Worm (Caenorhabditis elegans) whole organism, L1 larva: ENCODE measurements around the gene F35G2.5.

Experiments used
- C16A3.4 ChIP-seq: fragments of 150-350 bp; optimal IDR thresholded peaks from 2 replicates; lab custom pipeline; 2014; ENCODE audit warnings: missing biosample characterization, missing genetic modification characterization
- C34B4.2 ChIP-seq: sonication (generic microtip); optimal IDR thresholded peaks from 2 replicates; lab custom pipeline; 2017; ENCODE audit warnings: mild to moderate bottlenecking, missing genetic modification characterization, missing compliant biosample characterization
- aha-1 ChIP-seq: fragments of 150-350 bp; optimal IDR thresholded peaks from 2 replicates; lab custom pipeline; 2014; ENCODE audit warnings: missing biosample characterization, missing genetic modification characterization
- alr-1 ChIP-seq: fragments of 200-800 bp; sonication (Bioruptor generic); optimal IDR thresholded peaks from 2 replicates; lab custom pipeline; 2018; ENCODE audit warnings: borderline replicate concordance, mild to moderate bottlenecking, missing genetic modification characterization, missing compliant biosample characterization
- ceh-63 ChIP-seq: fragments of 200-800 bp; sonication (Bioruptor generic); optimal IDR thresholded peaks from 2 replicates; lab custom pipeline; 2018; ENCODE audit warnings: mild to moderate bottlenecking, missing genetic modification characterization, missing compliant biosample characterization
- ceh-82 ChIP-seq, 3 experiments: fragments of 150-350 bp in 1 of 3; sonication (generic microtip) in 2 of 3; optimal IDR thresholded peaks; 2 replicates each; lab custom pipeline; 2014 to 2017; ENCODE audit warnings: missing biosample characterization in 3 of 3, missing genetic modification characterization in 3 of 3
- ceh-88 ChIP-seq: fragments of 200-800 bp; sonication (Bioruptor generic); IDR thresholded peaks from 2 replicates; pipeline ENCODE4 v1.3.6; 2022; ENCODE audit warnings: missing genetic modification characterization, missing compliant biosample characterization
- ceh-90 ChIP-seq: sonication (generic microtip); optimal IDR thresholded peaks from 2 replicates; lab custom pipeline; 2016; ENCODE audit warnings: missing genetic modification characterization, missing compliant biosample characterization
- ces-1 ChIP-seq: fragments of 150-350 bp; optimal IDR thresholded peaks from 2 replicates; lab custom pipeline; 2014; ENCODE audit warnings: missing biosample characterization, missing genetic modification reagents, missing genetic modification characterization
- dsc-1 ChIP-seq: sonication (generic microtip); optimal IDR thresholded peaks from 2 replicates; lab custom pipeline; 2016; ENCODE audit warnings: mild to moderate bottlenecking, missing genetic modification characterization, missing compliant biosample characterization
- efl-1 ChIP-seq, 4 experiments: fragments of 150-350 bp; optimal IDR thresholded peaks in 3 of 4; peaks in 1 of 4; 1 replicate in 1 of 4; 2 replicates in 3 of 4; lab custom pipeline; 2014; ENCODE audit warnings: missing biosample characterization in 2 of 4, missing genetic modification characterization in 2 of 4, missing genetic modification reagents in 2 of 4
- egl-13 ChIP-seq: sonication (generic microtip); optimal IDR thresholded peaks from 2 replicates; lab custom pipeline; 2016; ENCODE audit warnings: missing genotype, missing genetic modification reagents, missing genetic modification characterization, missing compliant biosample characterization
- egl-27 ChIP-seq, 2 experiments: fragments of 150-350 bp in 1 of 2; sonication (generic microtip); optimal IDR thresholded peaks; 3 replicates each; lab custom pipeline; 2017 to 2018; ENCODE audit warnings: missing biosample characterization in 2 of 2, missing genetic modification characterization in 2 of 2, missing genetic modification reagents in 2 of 2
- elt-2 ChIP-seq: sonication (generic microtip); optimal IDR thresholded peaks from 2 replicates; lab custom pipeline; 2016; ENCODE audit warnings: missing genetic modification characterization, mild to moderate bottlenecking, inconsistent platforms, missing compliant biosample characterization, missing genetic modification reagents
- fkh-10 ChIP-seq: sonication (generic microtip); optimal IDR thresholded peaks from 2 replicates; lab custom pipeline; 2017; ENCODE audit warnings: missing biosample characterization, missing genetic modification reagents, missing genetic modification characterization
- fkh-4 ChIP-seq: sonication (generic microtip); optimal IDR thresholded peaks from 2 replicates; lab custom pipeline; 2016; ENCODE audit warnings: missing compliant biosample characterization, missing genetic modification characterization, borderline replicate concordance
- fos-1 ChIP-seq: fragments of 150-350 bp; optimal IDR thresholded peaks from 2 replicates; lab custom pipeline; 2014; ENCODE audit warnings: missing biosample characterization, missing genetic modification characterization
- grh-1 ChIP-seq: fragments of 200-800 bp; sonication (Bioruptor generic); IDR thresholded peaks from 2 replicates; pipeline ENCODE4 v1.3.6; 2022; ENCODE audit warnings: missing genetic modification reagents, missing genetic modification characterization, missing compliant biosample characterization
- hlh-17 ChIP-seq: fragments of 200-800 bp; sonication (Bioruptor generic); optimal IDR thresholded peaks from 2 replicates; lab custom pipeline; 2018; ENCODE audit warnings: missing genetic modification characterization, mild to moderate bottlenecking, missing compliant biosample characterization, moderate library complexity, borderline replicate concordance
- hlh-4 ChIP-seq: sonication (generic microtip); optimal IDR thresholded peaks from 2 replicates; lab custom pipeline; 2016; ENCODE audit warnings: mild to moderate bottlenecking, missing genetic modification characterization, missing compliant biosample characterization
- irx-1 ChIP-seq: sonication (generic microtip); optimal IDR thresholded peaks from 2 replicates; lab custom pipeline; 2016; ENCODE audit warnings: missing genetic modification characterization, missing compliant biosample characterization
- lin-14 ChIP-seq: fragments of 200-800 bp; sonication (Bioruptor generic); optimal IDR thresholded peaks from 2 replicates; lab custom pipeline; 2018; ENCODE audit warnings: mild to moderate bottlenecking, missing genetic modification characterization, moderate library complexity, missing compliant biosample characterization
- lin-35 ChIP-seq, 2 experiments: fragments of 150-350 bp; optimal IDR thresholded peaks; 2 replicates each; lab custom pipeline; 2014; ENCODE audit warnings: missing biosample characterization in 2 of 2, missing genetic modification characterization in 2 of 2, missing genetic modification reagents in 2 of 2
- mab-9 ChIP-seq: fragments of 200-800 bp; sonication (Bioruptor generic); IDR thresholded peaks from 2 replicates; pipeline ENCODE4 v1.3.6; 2022; ENCODE audit warnings: missing genetic modification reagents, missing genetic modification characterization, missing compliant biosample characterization
- nhr-11 ChIP-seq: fragments of 150-350 bp; optimal IDR thresholded peaks from 2 replicates; lab custom pipeline; 2014; ENCODE audit warnings: missing biosample characterization, missing genetic modification characterization
- nhr-12 ChIP-seq: sonication (generic microtip); optimal IDR thresholded peaks from 2 replicates; lab custom pipeline; 2017; ENCODE audit warnings: missing biosample characterization, missing genetic modification characterization
- nhr-20 ChIP-seq: sonication (generic microtip); optimal IDR thresholded peaks from 2 replicates; lab custom pipeline; 2016; ENCODE audit warnings: mild to moderate bottlenecking, missing genetic modification characterization, missing compliant biosample characterization
- nhr-28 ChIP-seq: fragments of 150-350 bp; optimal IDR thresholded peaks from 2 replicates; lab custom pipeline; 2014; ENCODE audit warnings: missing biosample characterization, missing genetic modification characterization
- nhr-47 ChIP-seq: sonication (generic microtip); optimal IDR thresholded peaks from 2 replicates; lab custom pipeline; 2016; ENCODE audit warnings: mild to moderate bottlenecking, missing genetic modification characterization, moderate library complexity, missing compliant biosample characterization
- nhr-71 ChIP-seq: sonication (generic microtip); optimal IDR thresholded peaks from 2 replicates; lab custom pipeline; 2016; ENCODE audit warnings: mild to moderate bottlenecking, missing genetic modification characterization, moderate library complexity, missing compliant biosample characterization
- nhr-76 ChIP-seq: sonication (generic microtip); optimal IDR thresholded peaks from 2 replicates; lab custom pipeline; 2017; ENCODE audit warnings: missing biosample characterization, missing genetic modification characterization
- nhr-77 ChIP-seq: fragments of 150-350 bp; optimal IDR thresholded peaks from 2 replicates; lab custom pipeline; 2014; ENCODE audit warnings: missing biosample characterization, missing genetic modification characterization
- nhr-84 ChIP-seq: sonication (generic microtip); optimal IDR thresholded peaks from 2 replicates; lab custom pipeline; 2017; ENCODE audit warnings: missing biosample characterization, missing genetic modification characterization
- pag-3 ChIP-seq: sonication (generic microtip); optimal IDR thresholded peaks from 2 replicates; lab custom pipeline; 2017; ENCODE audit warnings: missing genetic modification characterization, mild to moderate bottlenecking, missing compliant biosample characterization, antibody characterized with exemption, borderline replicate concordance; ENCODE audit not compliant: insufficient read depth
- pqm-1 ChIP-seq: sonication (generic microtip); optimal IDR thresholded peaks from 3 replicates; lab custom pipeline; 2017; ENCODE audit warnings: missing biosample characterization, missing genetic modification characterization
- snpc-4 ChIP-seq: fragments of 150-350 bp; optimal IDR thresholded peaks from 2 replicates; lab custom pipeline; 2014; ENCODE audit warnings: missing biosample characterization, missing genetic modification characterization
- sup-37 ChIP-seq: fragments of 200-800 bp; sonication (Bioruptor generic); optimal IDR thresholded peaks from 2 replicates; lab custom pipeline; 2018; ENCODE audit warnings: mild to moderate bottlenecking, missing genetic modification characterization, missing compliant biosample characterization
- swsn-7 ChIP-seq: sonication (generic microtip); optimal IDR thresholded peaks from 2 replicates; lab custom pipeline; 2016; ENCODE audit warnings: missing genetic modification characterization, missing compliant biosample characterization
- tlp-1 ChIP-seq: fragments of 150-350 bp; optimal IDR thresholded peaks from 2 replicates; lab custom pipeline; 2014; ENCODE audit warnings: missing biosample characterization, missing genetic modification characterization
- unc-130 ChIP-seq: fragments of 150-350 bp; optimal IDR thresholded peaks from 2 replicates; lab custom pipeline; 2017; ENCODE audit warnings: missing biosample characterization, missing genetic modification characterization, inconsistent platforms
- unc-62 ChIP-seq: fragments of 150-350 bp; optimal IDR thresholded peaks from 2 replicates; lab custom pipeline; 2014; ENCODE audit warnings: missing biosample characterization, missing genetic modification reagents, missing genetic modification characterization
- unc-86 ChIP-seq: sonication (generic microtip); optimal IDR thresholded peaks from 2 replicates; lab custom pipeline; 2016; ENCODE audit warnings: missing genetic modification characterization, missing compliant biosample characterization
- xbp-1 ChIP-seq: sonication (generic microtip); optimal IDR thresholded peaks from 2 replicates; lab custom pipeline; 2016; ENCODE audit warnings: missing genetic modification characterization, missing compliant biosample characterization
- zag-1 ChIP-seq: fragments of 150-350 bp; optimal IDR thresholded peaks from 2 replicates; lab custom pipeline; 2014; ENCODE audit warnings: missing biosample characterization, missing genetic modification characterization
- ztf-11 ChIP-seq, 2 experiments: sonication (generic microtip); optimal IDR thresholded peaks; 2 replicates each; lab custom pipeline; 2016 to 2017; ENCODE audit warnings: missing genetic modification characterization in 2 of 2, missing biosample characterization in 1 of 2, missing compliant biosample characterization in 1 of 2
- ztf-4 ChIP-seq: fragments of 150-350 bp; optimal IDR thresholded peaks from 2 replicates; lab custom pipeline; 2014; ENCODE audit warnings: missing biosample characterization, missing genetic modification characterization

Gene F35G2.5

ce11 chrIV:12261353-12261752 lies 41.9 kb downstream of the F35G2.5 start, which contains the start of gene sre-14:
Gene sre-14 (minus strand): TSS chrIV:12261453.
- no peak for TF ChIP-seq alr-1 (tag; lab: Kevin White, UChicago)
- peak; percentile 22 for TF ChIP-seq dsc-1 (tag; lab: Kevin White, UChicago)

- TF ChIP-seq nhr-12 (tag; lab: Kevin White, UChicago), result no peak
- no peak for TF ChIP-seq nhr-28 (tag; lab: Kevin White, UChicago)
- TF ChIP-seq alr-1 (tag; lab: Kevin White, UChicago), result no peak
- TF ChIP-seq grh-1 (GFP tag; lab: Robert Waterston, UW), result no peak
- no peak for TF ChIP-seq ceh-90 (tag; lab: Kevin White, UChicago)
- TF ChIP-seq hlh-17 (GFP tag; lab: Kevin White, UChicago), result no peak
- no peak for TF ChIP-seq ces-1 (GFP tag; lab: Kevin White, UChicago)
- TF ChIP-seq irx-1, result no peak
- TF ChIP-seq nhr-11 (tag; lab: Kevin White, UChicago), result no peak
- no peak for TF ChIP-seq nhr-71 (tag; lab: Kevin White, UChicago)
- TF ChIP-seq nhr-76 (tag; lab: Kevin White, UChicago), result no peak
- TF ChIP-seq elt-2 (tag; lab: Kevin White, UChicago), result no peak
These were observed 46.5 kb downstream of the F35G2.5 start for ce11 chrIV:12265877-12266276.

ce11 chrIV:12268272-12269045 lies 49.0 kb downstream of the F35G2.5 start, which contains the start of the genes ppm-1.H and rpl-34:
Gene ppm-1.H (minus strand): TSS chrIV:12268322.
Gene rpl-34 (plus strand): TSS chrIV:12268995.
- TF ChIP-seq unc-86 (peak; percentile 19), C16A3.4 (tag; lab: Kevin White, UChicago) (peak; percentile 75), dsc-1 (tag; lab: Kevin White, UChicago) (peak; percentile 33), hlh-4 (tag; lab: Kevin White, UChicago) (no peak), unc-62 (GFP tag; lab: Kevin White, UChicago) (no peak), lin-35 (GFP tag; optimal IDR thresholded peaks at IDR 0.05; lab: Kevin White, UChicago) (peak; percentile 70 to 81), ztf-11 (tag; optimal IDR thresholded peaks at IDR 0.05; lab: Kevin White, UChicago) (no peak), nhr-76 (tag; lab: Kevin White, UChicago) (no peak), egl-27 (tag; optimal IDR thresholded peaks at IDR 0.05; lab: Kevin White, UChicago) (no peak), nhr-47 (peak; percentile 62), nhr-12 (tag; lab: Kevin White, UChicago) (no peak), snpc-4 (tag; lab: Kevin White, UChicago) (no peak), swsn-7 (tag; lab: Kevin White, UChicago) (peak; percentile 43), fkh-10 (GFP tag; lab: Kevin White, UChicago) (no peak), efl-1 (optimal IDR thresholded peaks at IDR 0.05; lab: Kevin White, UChicago) (peak; percentile 73 to 86), efl-1 (GFP tag; optimal IDR thresholded peaks at IDR 0.05 in 1 of 2; lab: Kevin White, UChicago) (peak; percentile 69 to 87), unc-130 (tag; lab: Kevin White, UChicago) (no peak), fkh-4 (tag; lab: Kevin White, UChicago) (no peak), ceh-63 (GFP tag; lab: Kevin White, UChicago) (no peak), lin-14 (GFP tag; lab: Kevin White, UChicago) (peak; percentile 71), sup-37 (GFP tag; lab: Kevin White, UChicago) (no peak), zag-1 (tag; lab: Kevin White, UChicago) (no peak), elt-2 (tag; lab: Kevin White, UChicago) (no peak), pqm-1 (no peak), xbp-1 (tag; lab: Kevin White, UChicago) (peak; percentile 65), nhr-20 (peak; percentile 52), egl-13 (no peak), nhr-84 (tag; lab: Kevin White, UChicago) (no peak), ceh-82 (tag; optimal IDR thresholded peaks at IDR 0.05; lab: Kevin White, UChicago) (peak in 2 of 3 experiments; percentile 27 to 84), nhr-77 (tag; lab: Kevin White, UChicago) (peak; percentile 29), pag-3 (tag; lab: Kevin White, UChicago) (no peak), aha-1 (no peak), ztf-4 (tag; lab: Kevin White, UChicago) (no peak), ceh-88 (GFP tag; lab: Robert Waterston, UW) (no peak), mab-9 (GFP tag; lab: Robert Waterston, UW) (no peak), ces-1 (GFP tag; lab: Kevin White, UChicago) (no peak), tlp-1 (tag; lab: Kevin White, UChicago) (no peak), fos-1 (peak; percentile 9), C34B4.2 (no peak)
